Worm (Caenorhabditis elegans): ENCODE results near the gene K08B4.7.

The K08B4.7 gene

DNA sequence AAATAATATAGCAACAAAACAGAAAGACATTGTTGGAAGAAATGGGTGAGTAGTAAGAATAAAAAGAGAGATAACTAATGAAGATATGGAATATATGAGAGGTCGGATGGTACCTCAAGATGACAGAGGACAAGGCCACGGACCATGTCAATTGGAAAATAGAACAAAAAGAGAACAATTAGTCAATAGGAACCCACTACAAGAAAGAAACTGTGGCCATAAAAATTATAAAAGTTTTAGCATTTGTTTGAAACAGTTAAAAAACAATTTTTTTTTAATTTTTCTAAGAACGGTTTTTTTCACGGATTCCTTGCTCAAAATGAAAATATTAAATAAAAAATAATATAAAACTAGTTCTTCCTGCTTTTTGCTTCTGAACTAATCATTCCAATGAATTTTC is 16.1 kb downstream of the K08B4.7 start, which contains the start of gene cpg-20:
TSS of gene cpg-20 (minus strand) at position 101 of the 400 bp plus-strand sequence.
- TF ChIP-seq Y116A8C.19 (tag; optimal IDR thresholded peaks at IDR 0.05; ENCODE audit: borderline replicate concordance) (no peak), nhr-84 (tag; optimal IDR thresholded peaks at IDR 0.05) (no peak), unc-62 (GFP tag; optimal IDR thresholded peaks at IDR 0.05) (no peak), sox-4 (tag; optimal IDR thresholded peaks at IDR 0.05) (no peak), C16A3.4 (tag; optimal IDR thresholded peaks at IDR 0.05) (no peak), hpl-2 (GFP tag; optimal IDR thresholded peaks at IDR 0.05) (no peak), pqm-1 (tag; optimal IDR thresholded peaks at IDR 0.05) (no peak), ceh-63 (GFP tag; optimal IDR thresholded peaks at IDR 0.05) (no peak), swsn-7 (tag; optimal IDR thresholded peaks at IDR 0.05) (no peak), C34B4.2 (tag; optimal IDR thresholded peaks at IDR 0.05) (no peak)

ce11 chrIV:6071026-6071425 is 21.2 kb downstream of the K08B4.7 start:
- no peak for TF ChIP-seq mdl-1 (tag; optimal IDR thresholded peaks at IDR 0.05)

DNA sequence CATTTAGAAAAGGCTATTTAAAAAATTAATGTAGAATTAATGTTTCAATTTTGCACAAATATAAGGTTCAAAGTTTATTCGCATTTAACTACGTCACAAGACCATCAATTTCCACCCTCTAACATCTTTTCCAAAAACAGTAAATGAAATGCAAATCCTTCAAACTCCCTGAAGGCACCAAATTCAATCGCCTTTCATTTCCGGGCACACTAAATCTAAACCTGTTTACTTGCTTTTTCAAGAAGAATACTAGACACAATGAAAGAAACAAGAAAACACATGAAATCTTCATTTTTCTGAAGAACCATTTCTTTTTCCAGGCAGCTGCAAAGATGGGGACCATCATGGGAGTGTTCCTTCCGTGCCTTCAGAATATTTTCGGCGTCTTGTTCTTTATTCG is 27.0 kb downstream of the K08B4.7 start:
- TF ChIP-seq lin-14 (GFP tag; optimal IDR thresholded peaks at IDR 0.05): peak; percentile 52
- TF ChIP-seq efl-3 (GFP tag; optimal IDR thresholded peaks at IDR 0.05): no peak
- peak; percentile 28 for TF ChIP-seq nhr-85 (tag)
- TF ChIP-seq fkh-10 (GFP tag; optimal IDR thresholded peaks at IDR 0.05): peak; percentile 94

DNA sequence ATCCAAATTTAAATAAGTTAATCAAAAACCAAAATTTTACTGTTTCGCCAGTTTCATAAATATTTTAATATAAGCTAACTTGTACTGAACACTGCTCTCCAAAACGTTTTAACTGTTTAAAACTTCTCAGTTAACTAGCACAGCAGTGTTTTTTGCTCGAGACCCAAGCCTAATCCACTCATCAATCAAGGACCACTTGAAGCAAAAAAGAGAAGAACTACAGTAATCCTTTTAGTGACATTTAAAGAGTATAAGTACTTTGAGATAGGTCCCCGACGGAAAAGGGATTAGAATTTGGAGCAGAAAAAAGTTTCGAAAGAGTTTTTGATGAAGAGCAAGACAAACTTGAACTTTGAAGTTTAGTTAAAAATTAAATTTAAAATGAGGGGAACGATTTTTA is 27.6 kb downstream of the K08B4.7 start:
- TF ChIP-seq lin-35 (GFP tag; optimal IDR thresholded peaks at IDR 0.05) (no peak), lsy-2 (tag; optimal IDR thresholded peaks at IDR 0.05) (peak in 1 of 2 experiments; percentile 56)

DNA sequence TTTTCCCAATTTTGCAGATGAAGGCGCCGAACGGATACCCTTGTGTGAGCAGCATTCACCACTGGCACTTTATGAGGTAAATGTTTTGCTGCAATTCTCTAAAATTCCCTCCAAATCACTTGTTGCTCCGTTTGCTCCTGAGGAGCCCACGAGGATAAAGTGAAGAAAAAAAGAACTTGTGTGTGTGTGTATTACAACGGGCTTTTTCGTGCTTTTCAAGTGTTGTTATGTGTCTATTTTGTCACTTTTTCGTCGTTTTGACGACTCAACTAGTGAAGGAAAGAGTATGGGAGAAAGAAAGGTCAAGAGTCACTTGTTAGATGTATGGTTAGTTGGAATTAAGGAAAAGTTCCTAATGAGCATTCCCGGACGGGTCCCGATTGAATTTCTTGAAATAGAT is 30.1 kb downstream of the K08B4.7 start:
- peak; percentile 10 for TF ChIP-seq lin-14 (GFP tag; optimal IDR thresholded peaks at IDR 0.05)
- TF ChIP-seq unc-98 (GFP tag; IDR thresholded peaks at IDR 0.05): no peak
- no peak for TF ChIP-seq pag-3 (tag; optimal IDR thresholded peaks at IDR 0.05; ENCODE audit: borderline replicate concordance, insufficient read depth)
- TF ChIP-seq lin-13 (GFP tag; optimal IDR thresholded peaks at IDR 0.05): no peak

ce11 chrIV:6060912-6061311 is 31.3 kb downstream of the K08B4.7 start:
- TF ChIP-seq dpl-1 (GFP tag; optimal IDR thresholded peaks at IDR 0.05): no peak
- TF ChIP-seq tbx-2 (tag; optimal IDR thresholded peaks at IDR 0.05): no peak
- no peak for TF ChIP-seq lin-35 (GFP tag; optimal IDR thresholded peaks at IDR 0.05)
- no peak for TF ChIP-seq elt-2 (tag; optimal IDR thresholded peaks at IDR 0.05)
- TF ChIP-seq C16A3.4 (tag; optimal IDR thresholded peaks at IDR 0.05): no peak
- TF ChIP-seq lin-14 (GFP tag; optimal IDR thresholded peaks at IDR 0.05): peak; percentile 85
- TF ChIP-seq nhr-12 (tag; optimal IDR thresholded peaks at IDR 0.05): no peak
- no peak for TF ChIP-seq alr-1 (tag; optimal IDR thresholded peaks at IDR 0.05; ENCODE audit: borderline replicate concordance)
- no peak for TF ChIP-seq hlh-17 (GFP tag; optimal IDR thresholded peaks at IDR 0.05; ENCODE audit: borderline replicate concordance)
- peak; percentile 6 for TF ChIP-seq nhr-47 (tag; optimal IDR thresholded peaks at IDR 0.05)
- TF ChIP-seq ces-1 (GFP tag; optimal IDR thresholded peaks at IDR 0.05): peak; percentile 74
- peak; percentile 28 for TF ChIP-seq mep-1 (tag; optimal IDR thresholded peaks at IDR 0.05)
- TF ChIP-seq ceh-88 (GFP tag; IDR thresholded peaks at IDR 0.05): no peak
- no peak for TF ChIP-seq lin-15B (tag; optimal IDR thresholded peaks at IDR 0.05)
- TF ChIP-seq unc-30 (tag; optimal IDR thresholded peaks at IDR 0.05): no peak
- TF ChIP-seq nhr-84 (tag; optimal IDR thresholded peaks at IDR 0.05): no peak
- TF ChIP-seq ceh-82 (tag; optimal IDR thresholded peaks at IDR 0.05): no peak
- TF ChIP-seq nhr-237 (tag; optimal IDR thresholded peaks at IDR 0.05): no peak
- TF ChIP-seq jun-1 (tag; optimal IDR thresholded peaks at IDR 0.05): no peak
- TF ChIP-seq nhr-71 (tag; optimal IDR thresholded peaks at IDR 0.05): peak; percentile 32
- TF ChIP-seq C34B4.2 (tag; optimal IDR thresholded peaks at IDR 0.05): no peak
- TF ChIP-seq unc-86 (tag; optimal IDR thresholded peaks at IDR 0.05): no peak
- TF ChIP-seq pqm-1 (tag; optimal IDR thresholded peaks at IDR 0.05): no peak
- TF ChIP-seq ceh-8 (GFP tag; optimal IDR thresholded peaks at IDR 0.05): no peak
- TF ChIP-seq efl-1 (optimal IDR thresholded peaks at IDR 0.05): no peak
- TF ChIP-seq efl-1 (GFP tag; optimal IDR thresholded peaks at IDR 0.05 in 1 of 2): peak in 1 of 2 experiments; percentile 35
- no peak for TF ChIP-seq egl-13 (tag; optimal IDR thresholded peaks at IDR 0.05)
- peak; percentile 79 for TF ChIP-seq fkh-10 (GFP tag; optimal IDR thresholded peaks at IDR 0.05)
- TF ChIP-seq lsy-2 (tag; optimal IDR thresholded peaks at IDR 0.05): peak in 1 of 2 experiments; percentile 33
